Worm (Caenorhabditis elegans): Measurements from ENCODE around the gene srv-11.
A peak's percentile ranks its signal among the peaks of the same experiment; 100 is the strongest.

The srv-11 gene

DNA sequence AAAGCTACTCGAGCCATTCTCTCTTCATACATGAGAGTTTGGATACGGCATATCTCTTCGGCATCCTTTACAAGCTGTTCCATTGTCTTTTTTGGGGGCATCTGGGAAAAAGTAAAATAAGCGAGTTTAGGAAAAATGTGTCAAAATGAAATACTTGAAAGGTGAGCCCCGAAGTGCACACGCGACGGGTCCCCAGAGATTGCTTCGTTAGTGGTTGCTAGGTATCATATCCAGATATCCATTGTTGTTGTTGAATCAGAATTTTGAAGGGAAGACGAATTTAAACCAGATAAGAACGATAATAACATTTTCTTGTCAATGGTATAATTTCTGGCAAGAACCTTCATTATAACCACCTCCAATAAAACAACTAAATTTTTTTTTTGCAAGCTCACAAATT, 10.5 kb downstream of the srv-11 start, which contains the start of gene H25K10.2:
Gene H25K10.2 (minus strand): TSS at position 101 of the 400 bp plus-strand sequence.
- TF ChIP-seq nhr-67 (tag; optimal IDR thresholded peaks at IDR 0.05), result no peak
- no peak for TF ChIP-seq pqm-1 (tag; optimal IDR thresholded peaks at IDR 0.05)
- TF ChIP-seq mdl-1 (tag; optimal IDR thresholded peaks at IDR 0.05), result no peak
- no peak for TF ChIP-seq nhr-28 (tag; optimal IDR thresholded peaks at IDR 0.05)
- TF ChIP-seq ztf-4 (tag; optimal IDR thresholded peaks at IDR 0.05), result no peak

DNA sequence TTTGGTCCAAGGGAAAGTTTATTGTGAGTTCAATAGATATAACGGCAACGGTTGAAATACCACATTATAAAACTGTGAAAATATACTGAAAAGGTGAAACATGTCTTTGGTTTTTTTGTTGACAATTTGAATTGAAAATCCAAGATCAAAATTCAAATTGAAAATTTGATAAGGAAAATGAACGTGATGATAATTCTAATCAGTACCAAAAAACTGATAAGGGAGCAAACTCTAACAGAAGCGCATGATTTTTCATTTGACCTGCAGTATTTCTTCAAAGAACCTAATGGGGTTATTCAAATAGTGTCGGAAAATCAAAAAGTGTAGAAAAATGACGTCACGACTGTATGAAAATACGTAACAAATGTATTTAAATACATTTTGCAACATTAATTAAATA, 18.1 kb downstream of the srv-11 start:
- TF ChIP-seq lin-39 (tag; optimal IDR thresholded peaks at IDR 0.05) (no peak), pha-4 (tag; optimal IDR thresholded peaks at IDR 0.05) (peak; percentile 51), elt-2 (tag; optimal IDR thresholded peaks at IDR 0.05) (peak; percentile 96), ztf-11 (tag; optimal IDR thresholded peaks at IDR 0.05) (no peak), nhr-25 (tag; optimal IDR thresholded peaks at IDR 0.05) (no peak), skn-1 (tag; optimal IDR thresholded peaks at IDR 0.05) (peak; percentile 32), nhr-76 (tag; optimal IDR thresholded peaks at IDR 0.05) (no peak), eor-1 (tag; optimal IDR thresholded peaks at IDR 0.05) (no peak), nhr-11 (tag; optimal IDR thresholded peaks at IDR 0.05) (no peak), pqm-1 (tag; optimal IDR thresholded peaks at IDR 0.05) (peak; percentile 86), zag-1 (tag; optimal IDR thresholded peaks at IDR 0.05) (no peak)

DNA sequence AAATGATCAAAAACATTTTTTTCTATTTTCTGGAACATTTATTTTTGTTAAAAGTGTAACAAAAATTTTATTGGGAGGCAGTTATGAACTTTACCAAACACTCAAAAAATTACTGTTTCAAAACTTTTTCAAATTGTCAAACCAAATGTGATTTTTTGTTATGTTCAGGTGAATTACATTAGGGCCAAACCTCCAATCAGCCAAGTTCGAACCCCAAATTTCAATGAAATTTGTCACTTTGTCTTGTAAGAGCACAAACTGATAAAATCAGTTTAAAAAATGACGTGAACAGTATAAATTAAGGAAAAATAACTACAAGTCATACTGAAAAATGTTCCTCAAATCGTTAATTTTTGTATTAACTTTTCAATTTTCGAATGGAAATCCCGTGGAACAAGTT, 19.4 kb downstream of the srv-11 start, which contains the start of gene H25K10.1:
Gene H25K10.1 (plus strand): TSS at position 301 of the 400 bp plus-strand sequence.
- TF ChIP-seq nhr-237 (tag; optimal IDR thresholded peaks at IDR 0.05), result no peak
- TF ChIP-seq nhr-23 (tag; optimal IDR thresholded peaks at IDR 0.05), result no peak
- no peak for TF ChIP-seq R02D3.7 (tag; optimal IDR thresholded peaks at IDR 0.05)
- no peak for TF ChIP-seq tbx-2 (tag; optimal IDR thresholded peaks at IDR 0.05)
- TF ChIP-seq ceh-9 (tag; optimal IDR thresholded peaks at IDR 0.05), result no peak
- TF ChIP-seq lsy-12 (tag; optimal IDR thresholded peaks at IDR 0.05), result no peak
- TF ChIP-seq ztf-11 (tag; optimal IDR thresholded peaks at IDR 0.05), result no peak
- no peak for TF ChIP-seq fkh-2 (tag; optimal IDR thresholded peaks at IDR 0.05)
- TF ChIP-seq pha-4 (tag; optimal IDR thresholded peaks at IDR 0.05), result no peak
- no peak for TF ChIP-seq zag-1 (tag; optimal IDR thresholded peaks at IDR 0.05)
- no peak for TF ChIP-seq ama-1 (optimal IDR thresholded peaks at IDR 0.05)
- TF ChIP-seq nhr-11 (tag; optimal IDR thresholded peaks at IDR 0.05), result no peak
- no peak for TF ChIP-seq elt-3 (tag; optimal IDR thresholded peaks at IDR 0.05)
- no peak for TF ChIP-seq ceh-82 (tag; optimal IDR thresholded peaks at IDR 0.05)
- TF ChIP-seq jun-1 (tag; optimal IDR thresholded peaks at IDR 0.05), result no peak
- TF ChIP-seq nhr-76 (tag; optimal IDR thresholded peaks at IDR 0.05), result no peak

DNA sequence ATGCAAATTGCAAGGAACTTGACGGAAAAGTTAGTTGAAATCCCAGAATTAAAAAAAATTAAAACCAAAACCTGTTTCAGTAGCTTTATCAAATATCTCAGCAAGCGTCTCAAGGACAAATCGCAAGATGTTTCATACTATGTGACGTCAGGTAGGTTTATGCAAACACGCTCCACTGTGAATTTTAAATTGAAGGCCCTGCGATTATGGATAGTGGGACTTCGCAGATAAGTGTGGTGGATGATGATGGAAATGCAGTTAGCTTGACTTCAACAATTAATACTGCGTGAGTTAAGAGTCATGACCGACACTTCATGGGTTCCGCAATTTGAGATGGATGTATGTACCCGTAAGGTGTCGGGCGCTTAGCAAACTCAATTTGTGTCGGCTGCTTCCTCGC, 21.6 kb downstream of the srv-11 start:
- no peak for TF ChIP-seq sea-2 (GFP tag; optimal IDR thresholded peaks at IDR 0.05)
- TF ChIP-seq fkh-10 (GFP tag; optimal IDR thresholded peaks at IDR 0.05), result no peak
- no peak for TF ChIP-seq egl-5 (tag; optimal IDR thresholded peaks at IDR 0.05)
- no peak for TF ChIP-seq pqm-1 (tag; optimal IDR thresholded peaks at IDR 0.05)
- TF ChIP-seq ztf-4 (tag; optimal IDR thresholded peaks at IDR 0.05), result no peak

DNA sequence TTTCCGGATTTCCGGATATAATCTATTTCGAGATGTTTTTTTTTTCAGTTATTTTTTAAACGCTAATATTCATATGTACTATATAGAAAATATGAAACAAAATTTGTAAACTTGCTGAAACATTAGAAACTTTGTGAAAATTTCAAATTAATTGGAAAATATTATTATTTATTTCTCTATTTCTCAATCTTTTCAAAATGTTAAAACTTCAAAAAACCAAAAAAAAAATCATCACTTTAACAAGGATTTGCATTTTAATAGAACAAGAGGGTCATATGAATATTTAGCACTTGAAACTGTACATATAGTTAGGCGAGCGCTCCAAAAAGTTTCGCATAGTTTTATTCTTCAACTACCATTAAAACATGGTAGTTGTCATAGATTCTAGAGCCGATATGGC, 24.7 kb downstream of the srv-11 start, which contains the start of gene Y7A9A.1:
Gene Y7A9A.1 (plus strand): TSS at position 301 of the 400 bp plus-strand sequence.
- TF ChIP-seq mdl-1 (tag; optimal IDR thresholded peaks at IDR 0.05) (no peak), nhr-77 (tag; optimal IDR thresholded peaks at IDR 0.05) (no peak), unc-39 (tag; optimal IDR thresholded peaks at IDR 0.05) (no peak), snpc-4 (tag; optimal IDR thresholded peaks at IDR 0.05) (no peak), hmg-11 (tag; optimal IDR thresholded peaks at IDR 0.05) (no peak), fos-1 (tag; optimal IDR thresholded peaks at IDR 0.05) (no peak), ZK546.5 (tag; optimal IDR thresholded peaks at IDR 0.05) (no peak), R02D3.7 (tag; optimal IDR thresholded peaks at IDR 0.05) (no peak)

DNA sequence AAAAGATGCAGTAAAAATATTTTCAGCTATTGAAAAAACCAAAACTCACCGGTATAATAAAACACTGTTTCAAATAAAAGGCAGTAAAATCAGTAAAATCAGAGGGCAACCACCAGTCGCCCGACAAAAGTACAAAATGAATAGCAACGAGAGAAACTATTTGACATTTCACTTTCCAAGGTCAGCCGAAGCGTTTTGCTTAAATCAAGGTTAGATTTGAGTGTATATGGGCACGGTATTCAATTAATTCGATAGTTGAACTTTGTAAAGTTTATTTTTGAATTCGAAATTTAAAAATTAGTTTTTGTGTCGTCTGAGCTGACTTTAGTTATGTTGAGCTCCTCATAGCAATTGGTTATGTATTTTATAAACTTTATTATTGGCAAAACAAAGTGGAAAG, 28.7 kb downstream of the srv-11 start:
- TF ChIP-seq nhr-25 (tag; optimal IDR thresholded peaks at IDR 0.05) (peak; percentile 1), nhr-12 (tag; optimal IDR thresholded peaks at IDR 0.05) (no peak)
